Fruit fly (Drosophila melanogaster) whole organism, embryonic: ENCODE results near the gene CG42404.
A peak's percentile ranks its signal among the peaks of the same experiment; 100 is the strongest.

ENCODE experiments used
- Atf6 ChIP-seq: fragments of 200-800 bp; sonication (Bioruptor generic); IDR thresholded peaks from 2 replicates; pipeline ENCODE4 v1.3.6; 2022; ENCODE audit warnings: missing biosample characterization, missing genetic modification characterization
- Awh ChIP-seq: fragments of 200-800 bp; sonication (Bioruptor generic); IDR thresholded peaks from 2 replicates; pipeline ENCODE4, ENCODE4 v1.3.6; 2022; ENCODE audit warnings: missing biosample characterization, missing genetic modification characterization
- BtbVII ChIP-seq: fragments of 200-800 bp; sonication (Bioruptor generic); optimal IDR thresholded peaks from 3 replicates; lab custom pipeline; 2017; ENCODE audit warnings: missing biosample characterization, mild to moderate bottlenecking, missing genetic modification characterization
- CG11247 ChIP-seq: fragments of 200-800 bp; sonication (Bioruptor generic); IDR thresholded peaks from 2 replicates; pipeline ENCODE4 v1.3.6; 2022; ENCODE audit warnings: missing biosample characterization, missing genetic modification characterization
- CG12155 ChIP-seq: fragments of 200-800 bp; sonication (Bioruptor generic); optimal IDR thresholded peaks from 3 replicates; lab custom pipeline; 2016; ENCODE audit warnings: missing biosample characterization, missing genetic modification characterization
- CG12659 ChIP-seq: fragments of 200-800 bp; sonication (Bioruptor generic); optimal IDR thresholded peaks from 3 replicates; lab custom pipeline; 2017; ENCODE audit warnings: mild to moderate bottlenecking, missing biosample characterization, missing genetic modification reagents, missing genetic modification characterization
- CG14965 ChIP-seq: fragments of 200-800 bp; sonication (Bioruptor generic); optimal IDR thresholded peaks from 2 replicates; lab custom pipeline; 2016; ENCODE audit warnings: missing biosample characterization, missing genetic modification characterization, borderline replicate concordance
- CG15011 ChIP-seq: fragments of 200-800 bp; sonication (Bioruptor generic); optimal IDR thresholded peaks from 3 replicates; lab custom pipeline; 2018; ENCODE audit warnings: missing biosample characterization, mild to moderate bottlenecking, missing genetic modification characterization
- CG1529 ChIP-seq: fragments of 200-800 bp; sonication (Bioruptor generic); optimal IDR thresholded peaks from 3 replicates; lab custom pipeline; 2018; ENCODE audit warnings: missing biosample characterization, missing genetic modification characterization
- CG1647 ChIP-seq: fragments of 200-800 bp; sonication (Bioruptor generic); optimal IDR thresholded peaks from 3 replicates; lab custom pipeline; 2016; ENCODE audit warnings: missing biosample characterization, missing genetic modification characterization
- CG17186 ChIP-seq: fragments of 200-800 bp; sonication (Bioruptor generic); optimal IDR thresholded peaks from 3 replicates; lab custom pipeline; 2017; ENCODE audit warnings: missing biosample characterization, missing genetic modification reagents, missing genetic modification characterization
- CG17912 ChIP-seq: fragments of 200-800 bp; sonication (Bioruptor generic); optimal IDR thresholded peaks from 2 replicates; lab custom pipeline; 2018; ENCODE audit warnings: missing biosample characterization, mild to moderate bottlenecking, missing genetic modification characterization
- CG18599 ChIP-seq: fragments of 200-800 bp; sonication (Bioruptor generic); optimal IDR thresholded peaks from 3 replicates; lab custom pipeline; 2017; ENCODE audit warnings: missing biosample characterization, missing genetic modification characterization, mild to moderate bottlenecking, moderate library complexity, missing genetic modification reagents
- CG2678 ChIP-seq: fragments of 200-800 bp; sonication (Bioruptor generic); optimal IDR thresholded peaks from 3 replicates; lab custom pipeline; 2019; ENCODE audit warnings: missing biosample characterization, mild to moderate bottlenecking, missing genetic modification characterization, moderate library complexity
- CG31224 ChIP-seq: fragments of 200-800 bp; sonication (Bioruptor generic); IDR thresholded peaks from 2 replicates; pipeline ENCODE4 v1.3.6; 2022; ENCODE audit warnings: missing biosample characterization, missing genetic modification characterization
- CG31365 ChIP-seq: fragments of 200-800 bp; sonication (Bioruptor generic); optimal IDR thresholded peaks from 2 replicates; lab custom pipeline; 2018; ENCODE audit warnings: missing biosample characterization, mild to moderate bottlenecking, missing genetic modification characterization
- CG32532 ChIP-seq: fragments of 200-800 bp; sonication (Bioruptor generic); IDR thresholded peaks from 2 replicates; pipeline ENCODE4 v1.3.6; 2022; ENCODE audit warnings: missing biosample characterization, missing genetic modification characterization
- CG4282 ChIP-seq: fragments of 200-800 bp; sonication (Bioruptor generic); optimal IDR thresholded peaks from 2 replicates; lab custom pipeline; 2016; ENCODE audit warnings: missing biosample characterization, missing genetic modification characterization
- CG4424 ChIP-seq: fragments of 200-800 bp; sonication (Bioruptor generic); optimal IDR thresholded peaks from 3 replicates; lab custom pipeline; 2016; ENCODE audit warnings: missing biosample characterization, missing genetic modification characterization
- CG4854 ChIP-seq: fragments of 200-800 bp; sonication (Bioruptor generic); optimal IDR thresholded peaks from 2 replicates; lab custom pipeline; 2016; ENCODE audit warnings: missing biosample characterization, missing genetic modification characterization, inconsistent platforms
- CG9817 ChIP-seq: fragments of 200-800 bp; sonication (Bioruptor generic); optimal IDR thresholded peaks from 2 replicates; lab custom pipeline; 2018; ENCODE audit warnings: missing biosample characterization, mild to moderate bottlenecking, missing genetic modification characterization, moderate library complexity
- Dip3 ChIP-seq: fragments of 200-800 bp; sonication (Bioruptor generic); optimal IDR thresholded peaks from 3 replicates; lab custom pipeline; 2016; ENCODE audit warnings: missing biosample characterization, missing genetic modification characterization
- Fer2 ChIP-seq: fragments of 200-800 bp; sonication (Bioruptor generic); optimal IDR thresholded peaks from 2 replicates; lab custom pipeline; 2018; ENCODE audit warnings: missing biosample characterization, mild to moderate bottlenecking, missing genetic modification characterization, moderate library complexity
- Fer3 ChIP-seq: fragments of 200-800 bp; sonication (Bioruptor generic); optimal IDR thresholded peaks from 2 replicates; lab custom pipeline; 2018; ENCODE audit warnings: missing biosample characterization, mild to moderate bottlenecking, missing genetic modification characterization, moderate library complexity
- H2.0 ChIP-seq: fragments of 200-800 bp; sonication (Bioruptor generic); IDR thresholded peaks from 2 replicates; pipeline ENCODE4 v1.3.6; 2022; ENCODE audit warnings: missing biosample characterization, missing genetic modification characterization
- Hr3 ChIP-seq: fragments of 200-800 bp; sonication (Bioruptor generic); optimal IDR thresholded peaks from 3 replicates; lab custom pipeline; 2016; ENCODE audit warnings: missing biosample characterization, missing genetic modification characterization
- Meics ChIP-seq: fragments of 200-800 bp; sonication (Bioruptor generic); optimal IDR thresholded peaks from 2 replicates; lab custom pipeline; 2017; ENCODE audit warnings: missing biosample characterization, mild to moderate bottlenecking, missing genetic modification characterization
- Myb ChIP-seq: fragments of 200-800 bp; sonication (Bioruptor generic); optimal IDR thresholded peaks from 2 replicates; lab custom pipeline; 2016; ENCODE audit warnings: missing biosample characterization, missing genetic modification characterization
- Ravus ChIP-seq: fragments of 200-800 bp; sonication (Bioruptor generic); IDR thresholded peaks from 2 replicates; pipeline ENCODE4 v1.3.6; 2022; ENCODE audit warnings: missing biosample characterization, missing genetic modification characterization
- Sin3A ChIP-seq: fragments of >200 bp; optimal IDR thresholded peaks from 2 replicates; lab custom pipeline; 2018
- Sox100B ChIP-seq: fragments of 200-800 bp; sonication (Bioruptor generic); optimal IDR thresholded peaks from 3 replicates; lab custom pipeline; 2018; ENCODE audit warnings: missing biosample characterization, mild to moderate bottlenecking, missing genetic modification characterization
- al ChIP-seq: fragments of 200-800 bp; sonication (Bioruptor generic); IDR thresholded peaks from 2 replicates; pipeline ENCODE4 v1.3.6; 2022; ENCODE audit warnings: missing biosample characterization, missing genetic modification characterization
- amos ChIP-seq: fragments of 200-800 bp; sonication (Bioruptor generic); IDR thresholded peaks from 2 replicates; pipeline ENCODE4 v1.3.6; 2022; ENCODE audit warnings: missing biosample characterization, missing genetic modification characterization; ENCODE audit not compliant: partially characterized antibody
- ash1 ChIP-seq: fragments of 200-800 bp; sonication (Bioruptor generic); optimal IDR thresholded peaks from 2 replicates; lab custom pipeline; 2018; ENCODE audit warnings: missing biosample characterization, mild to moderate bottlenecking, missing genetic modification characterization
- cas ChIP-seq: fragments of 200-800 bp; sonication (Bioruptor generic); IDR thresholded peaks from 2 replicates; pipeline ENCODE4 v1.3.6; 2022; ENCODE audit warnings: missing biosample characterization, missing genetic modification characterization
- cg ChIP-seq: fragments of 200-800 bp; sonication (Bioruptor generic); optimal IDR thresholded peaks from 3 replicates; lab custom pipeline; 2019; ENCODE audit warnings: missing biosample characterization, mild to moderate bottlenecking, missing genetic modification characterization, moderate library complexity
- corto ChIP-seq: fragments of 200-800 bp; sonication (Bioruptor generic); optimal IDR thresholded peaks from 2 replicates; lab custom pipeline; 2016; ENCODE audit warnings: missing biosample characterization, mild to moderate bottlenecking, missing genetic modification characterization, moderate library complexity
- crol ChIP-seq: fragments of 200-800 bp; sonication (Bioruptor generic); IDR thresholded peaks from 2 replicates; pipeline ENCODE4 v1.3.6; 2022; ENCODE audit warnings: missing biosample characterization, missing genetic modification characterization
- dpn ChIP-seq, 2 experiments: fragments of 200-800 bp; sonication (Bioruptor generic); optimal IDR thresholded peaks; 3 replicates each; lab custom pipeline; 2016; ENCODE audit warnings: missing biosample characterization in 2 of 2, missing genetic modification characterization in 2 of 2
- hth ChIP-seq: fragments of >200 bp; optimal IDR thresholded peaks from 2 replicates; lab custom pipeline; 2017; ENCODE audit warnings: inconsistent platforms
- lbe ChIP-seq: fragments of 200-800 bp; sonication (Bioruptor generic); optimal IDR thresholded peaks from 2 replicates; lab custom pipeline; 2016; ENCODE audit warnings: missing biosample characterization, mild to moderate bottlenecking, missing genetic modification characterization
- pum ChIP-seq: fragments of 200-800 bp; sonication (Bioruptor generic); optimal IDR thresholded peaks from 2 replicates; lab custom pipeline; 2016; ENCODE audit warnings: missing biosample characterization, missing genetic modification characterization
- schlank ChIP-seq: fragments of 200-800 bp; sonication (Bioruptor generic); optimal IDR thresholded peaks from 2 replicates; lab custom pipeline; 2018; ENCODE audit warnings: missing biosample characterization, mild to moderate bottlenecking, missing genetic modification characterization
- sens ChIP-seq: fragments of 200-800 bp; sonication (Bioruptor generic); peaks from one replicate; lab custom pipeline; 2016; ENCODE audit warnings: missing biosample characterization, missing genetic modification characterization
- sim ChIP-seq: fragments of 200-800 bp; sonication (Bioruptor generic); IDR thresholded peaks from 2 replicates; pipeline ENCODE4 v1.3.6; 2022; ENCODE audit warnings: missing biosample characterization, missing genetic modification characterization
- slou ChIP-seq: fragments of 200-800 bp; sonication (Bioruptor generic); optimal IDR thresholded peaks from 3 replicates; lab custom pipeline; 2016; ENCODE audit warnings: missing biosample characterization, missing genetic modification characterization
- ssp ChIP-seq: fragments of 200-800 bp; sonication (Bioruptor generic); IDR thresholded peaks from 2 replicates; pipeline ENCODE4 v1.3.6; 2022; ENCODE audit warnings: missing biosample characterization, missing genetic modification characterization
- sug ChIP-seq: fragments of 200-800 bp; optimal IDR thresholded peaks from 2 replicates; lab custom pipeline; 2019; ENCODE audit warnings: missing biosample characterization, mild to moderate bottlenecking, missing genetic modification characterization, moderate library complexity
- wek ChIP-seq: fragments of 200-800 bp; sonication (Bioruptor generic); optimal IDR thresholded peaks from 3 replicates; lab custom pipeline; 2018; ENCODE audit warnings: missing biosample characterization, mild to moderate bottlenecking, missing genetic modification characterization, moderate library complexity
- wor ChIP-seq: fragments of 200-800 bp; sonication (Bioruptor generic); IDR thresholded peaks from 2 replicates; pipeline ENCODE4 v1.3.6; 2022; ENCODE audit warnings: missing biosample characterization, missing genetic modification characterization
- yki ChIP-seq: fragments of >200 bp; optimal IDR thresholded peaks from 3 replicates; lab custom pipeline; 2018

The CG42404 gene

dm6 chr3R:15293005-15293877, 43.3 kb downstream of the CG42404 start (continued):
- TF ChIP-seq hth (no peak), Atf6 (GFP tag; lab: Robert Waterston, UW) (no peak), Ravus (GFP tag; lab: Robert Waterston, UW) (no peak), CG9817 (tag; lab: Kevin White, UChicago) (peak; percentile 5), cg (GFP tag; lab: Kevin White, UChicago) (no peak), H2.0 (no peak), ssp (GFP tag; lab: Robert Waterston, UW) (no peak), slou (GFP tag; lab: Kevin White, UChicago) (no peak), Myb (GFP tag; lab: Kevin White, UChicago) (peak; percentile 7), al (GFP tag; lab: Robert Waterston, UW) (no peak), pum (GFP tag; lab: Kevin White, UChicago) (peak; percentile 20), sug (no peak), corto (GFP tag; lab: Kevin White, UChicago) (peak; percentile 4), CG17186 (GFP tag; lab: Kevin White, UChicago) (no peak), wek (GFP tag; lab: Kevin White, UChicago) (no peak), wor (no peak), Sin3A (lab: Kevin White, UChicago) (no peak), dpn (GFP tag; optimal IDR thresholded peaks at IDR 0.05; lab: Kevin White, UChicago) (peak in 1 of 2 experiments; percentile 1), CG15011 (no peak), cas (GFP tag; lab: Robert Waterston, UW) (no peak), CG31224 (GFP tag; lab: Robert Waterston, UW) (no peak), Awh (peak; percentile 69), sim (GFP tag; lab: Robert Waterston, UW) (no peak), CG1647 (no peak), CG4854 (GFP tag; lab: Kevin White, UChicago) (no peak), CG14965 (GFP tag; lab: Kevin White, UChicago) (no peak), CG17912 (GFP tag; lab: Kevin White, UChicago) (no peak), CG32532 (GFP tag; lab: Robert Waterston, UW) (no peak), crol (GFP tag; lab: Robert Waterston, UW) (peak; percentile 11; the same call in 1 of the 2 replicates), CG2678 (tag; lab: Kevin White, UChicago) (peak; percentile 54), schlank (no peak), CG4282 (GFP tag; lab: Kevin White, UChicago) (no peak), Dip3 (GFP tag; lab: Kevin White, UChicago) (no peak), ash1 (GFP tag; lab: Kevin White, UChicago) (no peak), CG18599 (peak; percentile 31), amos (GFP tag; lab: Robert Waterston, UW) (no peak), Fer2 (no peak), CG12155 (no peak), CG31365 (tag; lab: Kevin White, UChicago) (no peak), yki (no peak), CG11247 (GFP tag; lab: Robert Waterston, UW) (no peak), CG4424 (GFP tag; lab: Kevin White, UChicago) (peak; percentile 11), Sox100B (GFP tag; lab: Kevin White, UChicago) (peak; percentile 29), CG1529 (no peak), Fer3 (tag; lab: Kevin White, UChicago) (peak; percentile 3), sens (GFP tag; lab: Kevin White, UChicago) (peak; percentile 77), Hr3 (no peak), CG12659 (GFP tag; lab: Kevin White, UChicago) (no peak), lbe (GFP tag; lab: Kevin White, UChicago) (peak; percentile 10), BtbVII (GFP tag; lab: Kevin White, UChicago) (no peak), Meics (GFP tag; lab: Kevin White, UChicago) (peak; percentile 33)
